Worm (Caenorhabditis elegans) whole organism, young adult: Measurements from ENCODE around the gene cki-2.

Experiments used
- D2030.7 ChIP-seq: fragments of 200-800 bp; sonication (Bioruptor generic); IDR thresholded peaks from 2 replicates; pipeline ENCODE4 v1.3.6; 2022; ENCODE audit warnings: missing genetic modification reagents, missing genetic modification characterization, missing compliant biosample characterization
- F23B12.7 ChIP-seq: sonication (generic microtip); optimal IDR thresholded peaks from 2 replicates; lab custom pipeline; 2017; ENCODE audit warnings: missing genetic modification characterization, mild to moderate bottlenecking, missing compliant biosample characterization, antibody characterized with exemption, moderate library complexity; ENCODE audit not compliant: insufficient read depth
- F33H1.4 ChIP-seq: fragments of 200-800 bp; sonication (Bioruptor generic); IDR thresholded peaks from 2 replicates; pipeline ENCODE4 v1.3.6; 2022; ENCODE audit warnings: missing genetic modification reagents, missing genetic modification characterization, missing compliant biosample characterization
- F37B4.10 ChIP-seq: fragments of 200-800 bp; sonication (Bioruptor generic); IDR thresholded peaks from 2 replicates; pipeline ENCODE4 v1.3.6; 2022; ENCODE audit warnings: missing genetic modification characterization, missing compliant biosample characterization
- K11D2.4 ChIP-seq: fragments of 200-800 bp; sonication (Bioruptor generic); IDR thresholded peaks from 2 replicates; pipeline ENCODE4 v1.3.6; 2022; ENCODE audit warnings: missing genetic modification reagents, missing genetic modification characterization, missing compliant biosample characterization
- Y56A3A.18 ChIP-seq: fragments of 200-800 bp; sonication (Bioruptor generic); IDR thresholded peaks from 2 replicates; pipeline ENCODE4 v1.3.6; 2022; ENCODE audit warnings: missing genetic modification reagents, missing genetic modification characterization, missing compliant biosample characterization
- Y67H2A.10 ChIP-seq: fragments of 200-800 bp; sonication (Bioruptor generic); conservative IDR thresholded peaks from 2 replicates; pipeline ENCODE4 v1.3.6; 2022; ENCODE audit warnings: missing genetic modification reagents, missing genetic modification characterization, missing compliant biosample characterization
- Y79H2A.3 ChIP-seq: fragments of 200-800 bp; sonication (Bioruptor generic); conservative IDR thresholded peaks from 2 replicates; pipeline ENCODE4 v1.3.6; 2022; ENCODE audit warnings: missing genetic modification reagents, missing genetic modification characterization, missing compliant biosample characterization
- Y95B8A.8 ChIP-seq: fragments of 200-800 bp; sonication (Bioruptor generic); IDR thresholded peaks from 2 replicates; pipeline ENCODE4 v1.3.6; 2022; ENCODE audit warnings: missing genetic modification reagents, missing genetic modification characterization, missing compliant biosample characterization
- ccch-3 ChIP-seq: fragments of 200-800 bp; sonication (Bioruptor generic); optimal IDR thresholded peaks from 2 replicates; lab custom pipeline; 2018; ENCODE audit warnings: mild to moderate bottlenecking, missing genetic modification characterization, missing compliant biosample characterization
- cebp-1 ChIP-seq, 2 experiments: fragments of 200-800 bp in 1 of 2; sonication (Bioruptor generic) in 1 of 2; sonication (generic microtip) in 1 of 2; IDR thresholded peaks in 1 of 2; optimal IDR thresholded peaks in 1 of 2; 2 replicates each; pipeline versions ENCODE4 v1.3.6 to Lab custom; 2017 to 2022; ENCODE audit warnings: missing compliant biosample characterization in 2 of 2, missing genetic modification characterization in 2 of 2, mild to moderate bottlenecking in 1 of 2, missing genetic modification reagents in 1 of 2, moderate library complexity in 1 of 2
- ceh-27 ChIP-seq: fragments of 200-800 bp; sonication (Bioruptor generic); optimal IDR thresholded peaks from 2 replicates; lab custom pipeline; 2018; ENCODE audit warnings: mild to moderate bottlenecking, missing genetic modification characterization, moderate library complexity, missing compliant biosample characterization
- ceh-91 ChIP-seq: fragments of 200-800 bp; sonication (Bioruptor generic); IDR thresholded peaks from 2 replicates; pipeline ENCODE4 v1.3.6; 2022; ENCODE audit warnings: missing genetic modification reagents, missing genetic modification characterization, missing compliant biosample characterization
- dox-1 ChIP-seq: fragments of 200-800 bp; sonication (Bioruptor generic); IDR thresholded peaks from 2 replicates; pipeline ENCODE4 v1.3.6; 2022; ENCODE audit warnings: missing genetic modification reagents, missing genetic modification characterization, missing compliant biosample characterization
- dpl-1 ChIP-seq: fragments of 150-350 bp; optimal IDR thresholded peaks from 2 replicates; lab custom pipeline; 2014; ENCODE audit warnings: missing biosample characterization, missing genetic modification reagents, missing genetic modification characterization
- efl-1 ChIP-seq: fragments of 150-350 bp; optimal IDR thresholded peaks from 2 replicates; lab custom pipeline; 2014; ENCODE audit warnings: missing biosample characterization, missing genetic modification reagents, missing genetic modification characterization
- ets-4 ChIP-seq: fragments of 200-800 bp; sonication (Bioruptor generic); optimal IDR thresholded peaks from 2 replicates; lab custom pipeline; 2018; ENCODE audit warnings: mild to moderate bottlenecking, missing genetic modification characterization, missing compliant biosample characterization
- hmg-1.2 ChIP-seq: fragments of 200-800 bp; sonication (Bioruptor generic); IDR thresholded peaks from 2 replicates; pipeline ENCODE4 v1.3.6; 2022; ENCODE audit warnings: missing genetic modification reagents, missing genetic modification characterization, missing compliant biosample characterization
- lin-35 ChIP-seq, 3 experiments: fragments of 150-350 bp in 2 of 3; sonication (generic microtip) in 1 of 3; optimal IDR thresholded peaks; 2 replicates each; lab custom pipeline; 2014 to 2018; ENCODE audit warnings: missing biosample characterization in 3 of 3, missing genetic modification characterization in 3 of 3, missing genetic modification reagents in 3 of 3
- lin-54 ChIP-seq: fragments of 200-800 bp; sonication (Bioruptor generic); optimal IDR thresholded peaks from 2 replicates; lab custom pipeline; 2018; ENCODE audit warnings: mild to moderate bottlenecking, missing genetic modification characterization, missing compliant biosample characterization
- lir-1 ChIP-seq: fragments of 200-800 bp; sonication (Bioruptor generic); conservative IDR thresholded peaks from 2 replicates; pipeline ENCODE4 v1.3.6; 2022; ENCODE audit warnings: missing genetic modification reagents, missing genetic modification characterization, missing compliant biosample characterization
- lsl-1 ChIP-seq: fragments of 200-800 bp; sonication (Bioruptor generic); optimal IDR thresholded peaks from 2 replicates; lab custom pipeline; 2018; ENCODE audit warnings: mild to moderate bottlenecking, missing genetic modification characterization, moderate library complexity, missing compliant biosample characterization
- madf-10 ChIP-seq: sonication (generic microtip); optimal IDR thresholded peaks from 2 replicates; lab custom pipeline; 2016; ENCODE audit warnings: mild to moderate bottlenecking, missing genetic modification characterization, missing compliant biosample characterization
- madf-6 ChIP-seq: fragments of 200-800 bp; sonication (Bioruptor generic); IDR thresholded peaks from 2 replicates; pipeline ENCODE4 v1.3.6; 2022; ENCODE audit warnings: missing genetic modification reagents, missing genetic modification characterization, missing compliant biosample characterization
- madf-8 ChIP-seq: fragments of 200-800 bp; sonication (Bioruptor generic); conservative IDR thresholded peaks from 2 replicates; pipeline ENCODE4 v1.3.6; 2022; ENCODE audit warnings: missing genetic modification reagents, missing genetic modification characterization, missing compliant biosample characterization
- mcd-1 ChIP-seq: fragments of 200-800 bp; sonication (Bioruptor generic); IDR thresholded peaks from 2 replicates; pipeline ENCODE4 v1.3.6; 2022; ENCODE audit warnings: missing genetic modification reagents, missing genetic modification characterization, missing compliant biosample characterization
- mel-28 ChIP-seq: sonication (generic microtip); optimal IDR thresholded peaks from 2 replicates; lab custom pipeline; 2016; ENCODE audit warnings: borderline replicate concordance, mild to moderate bottlenecking, missing genetic modification characterization, missing compliant biosample characterization
- sdz-38 ChIP-seq: sonication (generic microtip); optimal IDR thresholded peaks from 2 replicates; lab custom pipeline; 2016; ENCODE audit warnings: missing genotype, missing genetic modification characterization, missing compliant biosample characterization
- snpc-1.3 ChIP-seq: sonication (generic microtip); optimal IDR thresholded peaks from 2 replicates; lab custom pipeline; 2017; ENCODE audit warnings: missing genetic modification characterization, mild to moderate bottlenecking, missing compliant biosample characterization, antibody characterized with exemption, moderate library complexity, missing genotype, missing genetic modification reagents; ENCODE audit not compliant: insufficient read depth
- snpc-4 ChIP-seq, 5 experiments: fragments of 150-350 bp in 1 of 5; sonication (generic microtip) in 4 of 5; optimal IDR thresholded peaks; 2 replicates each; lab custom pipeline; 2014 to 2018; ENCODE audit warnings: missing genetic modification characterization in 5 of 5, missing biosample characterization in 3 of 5, antibody characterized with exemption in 2 of 5, mild to moderate bottlenecking in 2 of 5, missing compliant biosample characterization in 2 of 5, missing genotype in 2 of 5, moderate library complexity in 2 of 5, missing genetic modification reagents in 1 of 5
- xnd-1 ChIP-seq: sonication (generic microtip); optimal IDR thresholded peaks from 2 replicates; lab custom pipeline; 2016; ENCODE audit warnings: missing genotype, missing genetic modification reagents, missing genetic modification characterization, missing compliant biosample characterization
- ztf-18 ChIP-seq: sonication (generic microtip); optimal IDR thresholded peaks from 2 replicates; lab custom pipeline; 2016; ENCODE audit warnings: missing genotype, mild to moderate bottlenecking, missing genetic modification characterization, missing compliant biosample characterization
- ztf-22 ChIP-seq: fragments of 200-800 bp; sonication (Bioruptor generic); optimal IDR thresholded peaks from 2 replicates; lab custom pipeline; 2018; ENCODE audit warnings: mild to moderate bottlenecking, missing genetic modification characterization, moderate library complexity, missing compliant biosample characterization
- ztf-25 ChIP-seq: fragments of 200-800 bp; sonication (Bioruptor generic); IDR thresholded peaks from 2 replicates; pipeline ENCODE4 v1.3.6; 2022; ENCODE audit warnings: missing genetic modification reagents, missing genetic modification characterization, missing compliant biosample characterization
- ztf-3 ChIP-seq: fragments of 200-800 bp; sonication (Bioruptor generic); optimal IDR thresholded peaks from 2 replicates; lab custom pipeline; 2018; ENCODE audit warnings: mild to moderate bottlenecking, missing genetic modification characterization, missing compliant biosample characterization

Gene cki-2

ce11 chrII:7777320-7777978 is 38.9 kb upstream of the cki-2 start, which contains the start of gene mthf-1 (continued):
- TF ChIP-seq ztf-22 (GFP tag; lab: Kevin White, UChicago) (no peak), cebp-1 (GFP tag; IDR thresholded peaks at IDR 0.05; lab: Robert Waterston, UW) (no peak), cebp-1 (tag; optimal IDR thresholded peaks at IDR 0.05; lab: Kevin White, UChicago) (peak; percentile 22), Y95B8A.8 (GFP tag; lab: Robert Waterston, UW) (no peak), ztf-25 (GFP tag; lab: Robert Waterston, UW) (no peak), lin-35 (GFP tag; optimal IDR thresholded peaks at IDR 0.05; lab: Kevin White, UChicago) (peak in 1 of 3 experiments; percentile 41), ztf-3 (no peak), ets-4 (GFP tag; lab: Kevin White, UChicago) (no peak), F37B4.10 (GFP tag; lab: Robert Waterston, UW) (no peak), sdz-38 (tag; lab: Kevin White, UChicago) (no peak), K11D2.4 (0 out of 2 replicates have a peak, but pooled peaks have one; percentile 41), ztf-18 (no peak), Y67H2A.10 (GFP tag; lab: Robert Waterston, UW) (no peak)
- TF ChIP-seq, all 124 proteins: peak for 7

DNA sequence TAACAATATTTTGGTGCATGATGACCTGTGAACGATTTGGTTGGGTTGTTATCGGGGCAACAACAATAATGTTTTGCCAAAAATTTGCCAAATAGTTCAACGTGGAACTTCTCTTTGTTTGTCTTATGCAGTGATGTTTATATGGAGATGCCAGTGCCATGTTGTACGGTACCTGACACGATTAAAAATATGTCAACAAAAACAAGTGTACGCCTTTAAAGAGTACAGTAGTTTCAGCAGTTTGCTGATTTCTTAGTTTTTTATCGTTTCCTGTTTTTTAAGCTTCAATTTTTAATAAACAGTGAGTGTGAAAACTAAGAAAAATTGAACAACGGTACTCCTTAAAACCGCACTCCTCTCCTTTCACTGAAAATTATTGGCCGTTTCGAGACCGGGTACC is 38.0 kb upstream of the cki-2 start:
- TF ChIP-seq Y56A3A.18 (GFP tag; lab: Robert Waterston, UW), result 0 out of 2 replicates have a peak, but pooled peaks have one; percentile 51
- TF ChIP-seq snpc-4 (GFP tag; optimal IDR thresholded peaks at IDR 0.05; lab: Kevin White, UChicago), result no peak
- TF ChIP-seq snpc-4 (tag; optimal IDR thresholded peaks at IDR 0.05; lab: Kevin White, UChicago), result no peak

- no peak for TF ChIP-seq ceh-27 (GFP tag; lab: Kevin White, UChicago)
- peak; percentile 36 for TF ChIP-seq F23B12.7 (tag; lab: Kevin White, UChicago)
- TF ChIP-seq xnd-1 (tag; lab: Kevin White, UChicago), result peak; percentile 2
- TF ChIP-seq Y79H2A.3 (GFP tag; lab: Robert Waterston, UW), result no peak
- no peak for TF ChIP-seq snpc-1.3 (tag; lab: Kevin White, UChicago)
- TF ChIP-seq F33H1.4 (GFP tag; lab: Robert Waterston, UW), result peak; percentile 31; the same call in 1 of the 2 replicates
- TF ChIP-seq dox-1, result peak; percentile 45; the same call in 1 of the 2 replicates
- TF ChIP-seq mel-28 (tag; lab: Kevin White, UChicago), result no peak
- TF ChIP-seq madf-8, result 0 out of 2 replicates have a peak, but pooled peaks have one; percentile 41
- TF ChIP-seq lin-54 (GFP tag; lab: Kevin White, UChicago), result peak; percentile 33
- TF ChIP-seq lsl-1 (GFP tag; lab: Kevin White, UChicago), result peak; percentile 29
- TF ChIP-seq madf-6 (GFP tag; lab: Robert Waterston, UW), result peak; percentile 46; the same call in 1 of the 2 replicates
- peak; percentile 79 for TF ChIP-seq mcd-1 (GFP tag; lab: Robert Waterston, UW)
- TF ChIP-seq ceh-91 (GFP tag; lab: Robert Waterston, UW), result 0 out of 2 replicates have a peak, but pooled peaks have one; percentile 30
- TF ChIP-seq lin-35 (GFP tag; optimal IDR thresholded peaks at IDR 0.05; lab: Kevin White, UChicago), result peak in 1 of 3 experiments; percentile 53
- TF ChIP-seq efl-1 (GFP tag; lab: Kevin White, UChicago), result peak; percentile 88
- TF ChIP-seq madf-10, result no peak
- TF ChIP-seq lir-1, result no peak
- no peak for TF ChIP-seq ccch-3
- TF ChIP-seq dpl-1, result peak; percentile 72
- TF ChIP-seq hmg-1.2 (GFP tag; lab: Robert Waterston, UW), result peak; percentile 21; the same call in 1 of the 2 replicates
- 0 out of 2 replicates have a peak, but pooled peaks have one; percentile 21 for TF ChIP-seq D2030.7 (GFP tag; lab: Robert Waterston, UW)
Observed at ce11 chrII:7781102-7781616, 35.1 kb upstream of the cki-2 start, which contains the start of the genes snpc-1.1 and spdl-1. snpc-1.1 (minus strand) TSS chrII:7781301. spdl-1 (plus strand) TSS chrII:7781566.
